Worm (Caenorhabditis elegans): ENCODE measurements around the gene R09D1.14.
A peak's percentile ranks its signal among the peaks of the same experiment; 100 is the strongest.

The R09D1.14 gene

DNA sequence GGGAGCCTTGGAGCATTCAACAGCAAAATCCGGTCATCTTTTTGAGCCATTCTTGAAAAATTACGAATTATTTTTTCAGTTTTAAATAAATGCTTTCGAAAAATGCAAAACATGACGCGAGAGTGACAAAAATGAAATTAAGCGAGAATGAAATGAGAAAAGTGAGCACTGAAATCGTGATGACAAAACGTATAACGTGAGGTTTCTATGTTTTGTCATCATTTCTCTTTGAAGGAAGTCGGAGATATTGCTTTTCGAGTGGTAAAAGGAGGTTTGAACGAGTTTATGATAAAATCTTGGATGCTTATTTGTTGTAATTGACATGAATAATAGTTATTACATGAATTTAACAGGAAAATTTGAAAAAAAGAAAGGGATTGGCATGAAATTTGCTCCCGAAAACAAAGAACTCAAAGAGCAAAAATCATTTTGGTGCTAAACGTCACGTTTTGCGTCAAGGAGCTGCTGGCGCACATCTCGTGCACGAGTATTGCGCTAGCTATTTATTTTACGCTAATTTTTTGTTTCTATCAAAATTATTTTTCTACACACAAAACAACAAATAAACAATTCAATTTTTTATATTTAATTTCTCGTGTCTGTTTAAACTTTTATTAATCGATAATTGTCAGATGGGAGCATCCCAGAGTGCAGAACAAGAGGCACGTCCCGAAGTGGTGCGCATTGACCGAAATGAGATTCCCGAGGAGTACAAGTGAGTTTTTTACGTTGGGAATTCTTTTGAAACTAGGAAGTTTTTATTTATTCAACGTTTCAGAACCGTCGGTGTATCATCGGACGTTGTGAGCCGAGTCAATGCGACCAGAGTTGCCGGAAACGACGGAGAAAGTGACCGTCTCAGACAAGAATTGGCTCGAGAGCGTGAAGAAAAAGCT lies 42.7 kb downstream of the R09D1.14 start, which contains the start of the genes gss-1 and chch-3 (continued):
- TF ChIP-seq Y56A3A.18 (GFP tag; IDR thresholded peaks at IDR 0.05) = no peak
- no peak for TF ChIP-seq ama-1 (optimal IDR thresholded peaks at IDR 0.05)
- TF ChIP-seq ama-1 (GFP tag; optimal IDR thresholded peaks at IDR 0.05) = no peak
- no peak for TF ChIP-seq cebp-1 (GFP tag; IDR thresholded peaks at IDR 0.05)
- TF ChIP-seq cebp-1 (tag; optimal IDR thresholded peaks at IDR 0.05) = peak; percentile 55
- TF ChIP-seq attf-6 (GFP tag; IDR thresholded peaks at IDR 0.05) = no peak
- no peak for TF ChIP-seq B0035.1 (tag; optimal IDR thresholded peaks at IDR 0.05)
- peak; percentile 52 for TF ChIP-seq F33H1.4 (GFP tag; IDR thresholded peaks at IDR 0.05)
- no peak for TF ChIP-seq repo-1 (tag; optimal IDR thresholded peaks at IDR 0.05)
- no peak for TF ChIP-seq lin-40 (tag; optimal IDR thresholded peaks at IDR 0.05)
- TF ChIP-seq zfh-2 (GFP tag; conservative IDR thresholded peaks at IDR 0.05) = no peak
- no peak for TF ChIP-seq nhr-120 (GFP tag; IDR thresholded peaks at IDR 0.05)
- TF ChIP-seq gei-17 (GFP tag; optimal IDR thresholded peaks at IDR 0.05) = no peak
- TF ChIP-seq ztf-22 (GFP tag; optimal IDR thresholded peaks at IDR 0.05) = no peak
- TF ChIP-seq mes-4 (tag; optimal IDR thresholded peaks at IDR 0.05) = no peak
- no peak for TF ChIP-seq F22D6.2 (tag; optimal IDR thresholded peaks at IDR 0.05)
- no peak for TF ChIP-seq nfyb-1 (GFP tag; IDR thresholded peaks at IDR 0.05)
- TF ChIP-seq hlh-26 (GFP tag; conservative IDR thresholded peaks at IDR 0.05) = no peak
- TF ChIP-seq hlh-12 (tag; optimal IDR thresholded peaks at IDR 0.05) = no peak
- TF ChIP-seq nhr-80 (tag; optimal IDR thresholded peaks at IDR 0.05) = peak; percentile 74
- no peak for TF ChIP-seq B0019.2 (GFP tag; conservative IDR thresholded peaks at IDR 0.05)
- TF ChIP-seq hmg-1.2 (GFP tag; IDR thresholded peaks at IDR 0.05) = peak; percentile 33; the same call in 1 of the 2 replicates
- no peak for TF ChIP-seq aptf-3 (GFP tag; IDR thresholded peaks at IDR 0.05)
- no peak for TF ChIP-seq K12H6.12 (tag; optimal IDR thresholded peaks at IDR 0.05)
- no peak for TF ChIP-seq sea-2 (GFP tag; IDR thresholded peaks at IDR 0.05)
- no peak for TF ChIP-seq Y67H2A.10 (GFP tag; conservative IDR thresholded peaks at IDR 0.05)
- TF ChIP-seq snpc-4 (GFP tag; optimal IDR thresholded peaks at IDR 0.05) = no peak
- peak in 1 of 4 experiments; percentile 21 for TF ChIP-seq snpc-4 (tag; optimal IDR thresholded peaks at IDR 0.05)
- TF ChIP-seq dox-1 (GFP tag; IDR thresholded peaks at IDR 0.05) = peak; percentile 53
- no peak for TF ChIP-seq ztf-28 (GFP tag; IDR thresholded peaks at IDR 0.05)
- TF ChIP-seq Y79H2A.3 (GFP tag; conservative IDR thresholded peaks at IDR 0.05) = no peak
- no peak for TF ChIP-seq ceh-27 (GFP tag; optimal IDR thresholded peaks at IDR 0.05)
- TF ChIP-seq rpc-1 (optimal IDR thresholded peaks at IDR 0.05) = no peak
- no peak for TF ChIP-seq rpc-1 (tag; optimal IDR thresholded peaks at IDR 0.05)
- no peak for TF ChIP-seq tbx-9 (tag; optimal IDR thresholded peaks at IDR 0.05; ENCODE audit: borderline replicate concordance)
- no peak for TF ChIP-seq hsf-1 (GFP tag; IDR thresholded peaks at IDR 0.05)
- no peak for TF ChIP-seq unc-130 (GFP tag; optimal IDR thresholded peaks at IDR 0.05)
- no peak for TF ChIP-seq lsy-27 (tag; optimal IDR thresholded peaks at IDR 0.05; ENCODE audit: borderline replicate concordance, insufficient read depth)
- no peak for TF ChIP-seq snpc-3.4 (tag; optimal IDR thresholded peaks at IDR 0.05)
- peak; percentile 40; the same call in 1 of the 2 replicates for TF ChIP-seq mcd-1 (GFP tag; IDR thresholded peaks at IDR 0.05)
- peak; percentile 22 for TF ChIP-seq lsl-1 (GFP tag; optimal IDR thresholded peaks at IDR 0.05)
- no peak for TF ChIP-seq ccch-3 (GFP tag; optimal IDR thresholded peaks at IDR 0.05)
- no peak for TF ChIP-seq lag-1 (GFP tag; IDR thresholded peaks at IDR 0.05)
- TF ChIP-seq sptf-2 (GFP tag; optimal IDR thresholded peaks at IDR 0.05) = no peak
- TF ChIP-seq ceh-100 (GFP tag; IDR thresholded peaks at IDR 0.05) = no peak
- no peak for TF ChIP-seq hmg-20 (GFP tag; IDR thresholded peaks at IDR 0.05)
- no peak for TF ChIP-seq F49E8.2 (tag; optimal IDR thresholded peaks at IDR 0.05; ENCODE audit: insufficient read depth)
- TF ChIP-seq let-607 (tag; optimal IDR thresholded peaks at IDR 0.05) = no peak

Measured in whole organism, young adult.